Worm (Caenorhabditis elegans) whole organism, L4 larva: ENCODE measurements around the gene cyn-1.
A peak's percentile ranks its signal among the peaks of the same experiment; 100 is the strongest.

Experiments used
- D1046.2 ChIP-seq: fragments of 200-800 bp; sonication (Bioruptor generic); IDR thresholded peaks from 2 replicates; pipeline ENCODE4 v1.3.6; 2022; ENCODE audit warnings: missing genetic modification characterization, missing compliant biosample characterization
- T20F7.1 ChIP-seq: fragments of 200-800 bp; sonication (Bioruptor generic); optimal IDR thresholded peaks from 2 replicates; lab custom pipeline; 2018; ENCODE audit warnings: mild to moderate bottlenecking, missing genetic modification characterization, missing compliant biosample characterization
- T26A8.4 ChIP-seq: fragments of 200-800 bp; sonication (Bioruptor generic); IDR thresholded peaks from 2 replicates; pipeline ENCODE4 v1.3.6; 2022; ENCODE audit warnings: missing genetic modification characterization, missing compliant biosample characterization
- Y105C5A.15 ChIP-seq: fragments of 200-800 bp; sonication (Bioruptor generic); IDR thresholded peaks from 2 replicates; pipeline ENCODE4 v1.3.6; 2022; ENCODE audit warnings: missing genetic modification characterization, missing compliant biosample characterization
- Y75B8A.6 ChIP-seq: fragments of 200-800 bp; sonication (Bioruptor generic); IDR thresholded peaks from 2 replicates; pipeline ENCODE4 v1.3.6; 2022; ENCODE audit warnings: missing genetic modification reagents, missing genetic modification characterization, missing compliant biosample characterization
- ZK337.2 ChIP-seq: fragments of 200-800 bp; sonication (Bioruptor generic); IDR thresholded peaks from 2 replicates; pipeline ENCODE4 v1.3.6; 2022; ENCODE audit warnings: missing genetic modification reagents, missing genetic modification characterization, missing compliant biosample characterization
- ZK546.5 ChIP-seq, 2 experiments: sonication (generic microtip); optimal IDR thresholded peaks; 2 replicates each; lab custom pipeline; 2017; ENCODE audit warnings: missing biosample characterization in 2 of 2, missing genetic modification characterization in 2 of 2
- attf-4 ChIP-seq: sonication (generic microtip); optimal IDR thresholded peaks from 3 replicates; lab custom pipeline; 2017; ENCODE audit warnings: missing biosample characterization, missing genetic modification characterization
- ceh-44 ChIP-seq: fragments of 200-800 bp; sonication (Bioruptor generic); IDR thresholded peaks from 2 replicates; pipeline ENCODE4 v1.3.6; 2022; ENCODE audit warnings: missing genetic modification reagents, missing genetic modification characterization, missing compliant biosample characterization
- ceh-82 ChIP-seq: sonication (generic microtip); optimal IDR thresholded peaks from 2 replicates; lab custom pipeline; 2017; ENCODE audit warnings: missing biosample characterization, missing genetic modification characterization
- ces-1 ChIP-seq: fragments of 150-350 bp; sonication (generic microtip); optimal IDR thresholded peaks from 4 replicates; lab custom pipeline; 2014; ENCODE audit warnings: missing biosample characterization, missing genetic modification reagents, missing genetic modification characterization
- ctbp-1 ChIP-seq: fragments of 200-800 bp; sonication (Bioruptor generic); IDR thresholded peaks from 2 replicates; pipeline ENCODE4 v1.3.6; 2022; ENCODE audit warnings: missing genetic modification reagents, missing genetic modification characterization, missing compliant biosample characterization
- daf-16 ChIP-seq, 3 experiments: sonication (generic microtip); optimal IDR thresholded peaks; 2 replicates each; lab custom pipeline; 2016 to 2017; ENCODE audit warnings: missing genetic modification characterization in 3 of 3, missing genetic modification reagents in 3 of 3, mild to moderate bottlenecking in 2 of 3, missing compliant biosample characterization in 2 of 3, missing biosample characterization in 1 of 3, moderate library complexity in 1 of 3
- daf-19 ChIP-seq: fragments of 200-800 bp; sonication (Bioruptor generic); conservative IDR thresholded peaks from 2 replicates; pipeline ENCODE4 v1.3.6; 2022; ENCODE audit warnings: missing genetic modification characterization, missing compliant biosample characterization
- daf-8 ChIP-seq: fragments of 200-800 bp; sonication (Bioruptor generic); IDR thresholded peaks from 2 replicates; pipeline ENCODE4 v1.3.6; 2022; ENCODE audit warnings: missing genetic modification characterization, missing compliant biosample characterization
- dmd-6 ChIP-seq: fragments of 200-800 bp; sonication (Bioruptor generic); IDR thresholded peaks from 2 replicates; pipeline ENCODE4 v1.3.6; 2022; ENCODE audit warnings: missing genetic modification reagents, missing genetic modification characterization, missing compliant biosample characterization
- duxl-1 ChIP-seq: sonication (generic microtip); optimal IDR thresholded peaks from 2 replicates; lab custom pipeline; 2016; ENCODE audit warnings: mild to moderate bottlenecking, missing genetic modification characterization, moderate library complexity, missing compliant biosample characterization; ENCODE audit not compliant: poor library complexity
- dve-1 ChIP-seq: sonication (generic microtip); optimal IDR thresholded peaks from 2 replicates; lab custom pipeline; 2017; ENCODE audit warnings: antibody characterized with exemption, mild to moderate bottlenecking, missing genetic modification characterization, missing compliant biosample characterization; ENCODE audit not compliant: insufficient read depth
- egl-43 ChIP-seq: fragments of 200-800 bp; sonication (Bioruptor generic); IDR thresholded peaks from 2 replicates; pipeline ENCODE4 v1.3.6; 2022; ENCODE audit warnings: missing genetic modification reagents, missing genetic modification characterization, missing compliant biosample characterization
- gei-8 ChIP-seq: fragments of 200-800 bp; sonication (Bioruptor generic); optimal IDR thresholded peaks from 2 replicates; lab custom pipeline; 2018; ENCODE audit warnings: mild to moderate bottlenecking, missing genetic modification characterization, missing compliant biosample characterization
- hlh-30 ChIP-seq: sonication (generic microtip); optimal IDR thresholded peaks from 2 replicates; lab custom pipeline; 2017; ENCODE audit warnings: antibody characterized with exemption, mild to moderate bottlenecking, missing genetic modification characterization, missing compliant biosample characterization; ENCODE audit not compliant: insufficient read depth
- lim-7 ChIP-seq: fragments of 200-800 bp; sonication (Bioruptor generic); IDR thresholded peaks from 2 replicates; pipeline ENCODE4 v1.3.6; 2022; ENCODE audit warnings: missing genetic modification characterization, missing compliant biosample characterization
- lin-13 ChIP-seq: fragments of 150-350 bp; optimal IDR thresholded peaks from 2 replicates; lab custom pipeline; 2014; ENCODE audit warnings: missing biosample characterization, missing genetic modification reagents, missing genetic modification characterization
- lin-29 ChIP-seq: fragments of 200-800 bp; sonication (Bioruptor generic); IDR thresholded peaks from 2 replicates; pipeline ENCODE4 v1.3.6; 2022; ENCODE audit warnings: missing genetic modification reagents, missing genetic modification characterization, missing compliant biosample characterization
- lin-38 ChIP-seq: fragments of 200-800 bp; sonication (Bioruptor generic); IDR thresholded peaks from 2 replicates; pipeline ENCODE4 v1.3.6; 2022; ENCODE audit warnings: missing genetic modification reagents, missing genetic modification characterization, missing compliant biosample characterization
- lsy-2 ChIP-seq, 2 experiments: fragments of 150-350 bp in 1 of 2; sonication (generic microtip) in 1 of 2; optimal IDR thresholded peaks; 2 replicates each; lab custom pipeline; 2014 to 2017; ENCODE audit warnings: missing biosample characterization in 2 of 2, missing genetic modification characterization in 2 of 2
- mdl-1 ChIP-seq, 2 experiments: fragments of 150-350 bp in 1 of 2; sonication (generic microtip) in 1 of 2; optimal IDR thresholded peaks; 2 replicates each; lab custom pipeline; 2014 to 2017; ENCODE audit warnings: missing biosample characterization in 2 of 2, missing genetic modification characterization in 2 of 2
- mdt-29 ChIP-seq: fragments of 200-800 bp; sonication (Bioruptor generic); IDR thresholded peaks from 2 replicates; pipeline ENCODE4 v1.3.6; 2022; ENCODE audit warnings: missing genetic modification reagents, missing genetic modification characterization, missing compliant biosample characterization
- mep-1 ChIP-seq: fragments of 150-350 bp; sonication (generic microtip); optimal IDR thresholded peaks from 3 replicates; lab custom pipeline; 2014; ENCODE audit warnings: missing biosample characterization, missing genetic modification characterization
- mes-2 ChIP-seq: sonication (generic microtip); optimal IDR thresholded peaks from 2 replicates; lab custom pipeline; 2016; ENCODE audit warnings: missing genotype, mild to moderate bottlenecking, missing genetic modification characterization, missing compliant biosample characterization; ENCODE audit not compliant: poor library complexity, severe bottlenecking
- nhr-11 ChIP-seq: fragments of 150-350 bp; optimal IDR thresholded peaks from 2 replicates; lab custom pipeline; 2014; ENCODE audit warnings: missing biosample characterization, missing genetic modification characterization
- nhr-25 ChIP-seq: sonication (generic microtip); optimal IDR thresholded peaks from 2 replicates; lab custom pipeline; 2017; ENCODE audit warnings: missing genetic modification characterization, mild to moderate bottlenecking, missing compliant biosample characterization, antibody characterized with exemption, moderate library complexity, borderline replicate concordance; ENCODE audit not compliant: insufficient read depth
- nhr-28 ChIP-seq: fragments of 150-350 bp; optimal IDR thresholded peaks from 2 replicates; lab custom pipeline; 2014; ENCODE audit warnings: missing biosample characterization, missing genetic modification characterization
- nhr-41 ChIP-seq: fragments of 200-800 bp; sonication (Bioruptor generic); IDR thresholded peaks from 2 replicates; pipeline ENCODE4 v1.3.6; 2022; ENCODE audit warnings: missing genetic modification reagents, missing genetic modification characterization, missing compliant biosample characterization
- nhr-42 ChIP-seq: fragments of 200-800 bp; sonication (Bioruptor generic); IDR thresholded peaks from 2 replicates; pipeline ENCODE4 v1.3.6; 2022; ENCODE audit warnings: missing genetic modification characterization, missing compliant biosample characterization
- nhr-76 ChIP-seq: fragments of 150-350 bp; optimal IDR thresholded peaks from 2 replicates; lab custom pipeline; 2014; ENCODE audit warnings: missing biosample characterization, missing genetic modification characterization
- php-3 ChIP-seq: fragments of 200-800 bp; sonication (Bioruptor generic); IDR thresholded peaks from 2 replicates; pipeline ENCODE4 v1.3.6; 2022; ENCODE audit warnings: missing genetic modification reagents, missing genetic modification characterization, missing compliant biosample characterization
- pqm-1 ChIP-seq: sonication (generic microtip); optimal IDR thresholded peaks from 2 replicates; lab custom pipeline; 2017; ENCODE audit warnings: missing biosample characterization, missing genetic modification characterization
- set-16 ChIP-seq: fragments of 200-800 bp; sonication (Bioruptor generic); IDR thresholded peaks from 2 replicates; pipeline ENCODE4 v1.3.6; 2022; ENCODE audit warnings: missing genetic modification reagents, missing genetic modification characterization, missing compliant biosample characterization
- snpc-1.2 ChIP-seq: fragments of 200-800 bp; sonication (Bioruptor generic); IDR thresholded peaks from 2 replicates; pipeline ENCODE4 v1.3.6; 2022; ENCODE audit warnings: missing genetic modification reagents, missing genetic modification characterization, missing compliant biosample characterization
- snpc-4 ChIP-seq: fragments of 150-350 bp; optimal IDR thresholded peaks from 2 replicates; lab custom pipeline; 2014; ENCODE audit warnings: missing biosample characterization, missing genetic modification characterization
- spr-1 ChIP-seq: sonication (generic microtip); optimal IDR thresholded peaks from 2 replicates; lab custom pipeline; 2016; ENCODE audit warnings: mild to moderate bottlenecking, missing genetic modification characterization, missing compliant biosample characterization
- tra-1 ChIP-seq: fragments of 200-800 bp; sonication (Bioruptor generic); IDR thresholded peaks from 2 replicates; pipeline ENCODE4 v1.3.6; 2022; ENCODE audit warnings: missing genetic modification reagents, missing genetic modification characterization, missing compliant biosample characterization
- unc-62 ChIP-seq, 3 experiments: fragments of 150-350 bp in 1 of 3; sonication (generic microtip); optimal IDR thresholded peaks in 2 of 3; peaks in 1 of 3; 1 replicate in 1 of 3; 2 replicates in 2 of 3; lab custom pipeline; 2014 to 2017; ENCODE audit warnings: missing biosample characterization in 3 of 3, missing genetic modification characterization in 3 of 3, missing genetic modification reagents in 3 of 3, missing genotype in 1 of 3
- zfp-2 ChIP-seq: sonication (generic microtip); optimal IDR thresholded peaks from 2 replicates; lab custom pipeline; 2016; ENCODE audit warnings: mild to moderate bottlenecking, missing genetic modification characterization, missing compliant biosample characterization
- zip-11 ChIP-seq: fragments of 200-800 bp; sonication (Bioruptor generic); IDR thresholded peaks from 2 replicates; pipeline ENCODE4 v1.3.6; 2022; ENCODE audit warnings: missing genetic modification characterization, missing compliant biosample characterization
- zip-2 ChIP-seq: fragments of 150-350 bp; optimal IDR thresholded peaks from 2 replicates; lab custom pipeline; 2014; ENCODE audit warnings: missing biosample characterization, missing genetic modification characterization
- ztf-7 ChIP-seq: fragments of 150-350 bp; optimal IDR thresholded peaks from 2 replicates; lab custom pipeline; 2014; ENCODE audit warnings: missing biosample characterization, missing genetic modification characterization

The cyn-1 gene

ce11 chrV:14347234-14347826 lies 8.5 kb upstream of the cyn-1 start, which contains the start of gene cept-2 (continued):
- TF ChIP-seq dve-1 (tag; lab: Kevin White, UChicago), result peak; percentile 97
- peak; percentile 73 for TF ChIP-seq dmd-6 (GFP tag; lab: Robert Waterston, UW)
- no peak for TF ChIP-seq daf-8 (GFP tag; lab: Robert Waterston, UW)
- no peak for TF ChIP-seq ztf-7 (tag; lab: Kevin White, UChicago)
- no peak for TF ChIP-seq ZK546.5 (tag; optimal IDR thresholded peaks at IDR 0.05; lab: Kevin White, UChicago)
- TF ChIP-seq lin-38 (GFP tag; lab: Robert Waterston, UW), result peak; percentile 99
- peak; percentile 76 for TF ChIP-seq spr-1
- TF ChIP-seq gei-8 (GFP tag; lab: Kevin White, UChicago), result no peak
- TF ChIP-seq T20F7.1 (GFP tag; lab: Kevin White, UChicago), result peak; percentile 86
- peak; percentile 85 for TF ChIP-seq nhr-42
- no peak for TF ChIP-seq pqm-1 (tag; lab: Kevin White, UChicago)
- no peak for TF ChIP-seq daf-16 (GFP tag; optimal IDR thresholded peaks at IDR 0.05; lab: Kevin White, UChicago)
- peak; percentile 69 for TF ChIP-seq daf-16 (tag; optimal IDR thresholded peaks at IDR 0.05; lab: Kevin White, UChicago)
- TF ChIP-seq lim-7 (GFP tag; lab: Robert Waterston, UW), result no peak
- peak; percentile 48; the same call in 1 of the 2 replicates for TF ChIP-seq tra-1 (GFP tag; lab: Robert Waterston, UW)
- peak; percentile 99 for TF ChIP-seq mes-2 (tag; lab: Kevin White, UChicago)
- peak; percentile 53; the same call in 1 of the 2 replicates for TF ChIP-seq php-3 (GFP tag; lab: Robert Waterston, UW)
- no peak for TF ChIP-seq mdt-29 (GFP tag; lab: Robert Waterston, UW)
- TF ChIP-seq nhr-11 (tag; lab: Kevin White, UChicago), result peak; percentile 95
- TF ChIP-seq zfp-2 (tag; lab: Kevin White, UChicago), result peak; percentile 70
- TF ChIP-seq zip-2, result peak; percentile 59
- no peak for TF ChIP-seq attf-4
- peak; percentile 38 for TF ChIP-seq ces-1
- no peak for TF ChIP-seq Y105C5A.15 (GFP tag; lab: Robert Waterston, UW)
- TF ChIP-seq ceh-44, result peak; percentile 74; the same call in 1 of the 2 replicates
- peak; percentile 82 for TF ChIP-seq T26A8.4
- TF ChIP-seq ceh-82, result no peak
- no peak for TF ChIP-seq zip-11 (GFP tag; lab: Robert Waterston, UW)
- TF ChIP-seq nhr-76, result no peak
- peak; percentile 92 for TF ChIP-seq duxl-1
- peak; percentile 80 for TF ChIP-seq hlh-30
- TF ChIP-seq snpc-4, result peak; percentile 64
- TF ChIP-seq mep-1 (tag; lab: Kevin White, UChicago), result no peak
- TF ChIP-seq D1046.2 (GFP tag; lab: Robert Waterston, UW), result 0 out of 2 replicates have a peak, but pooled peaks have one; percentile 23
- peak; percentile 15 for TF ChIP-seq nhr-25 (tag; lab: Kevin White, UChicago)
- peak; percentile 58; the same call in 1 of the 2 replicates for TF ChIP-seq snpc-1.2 (GFP tag; lab: Robert Waterston, UW)
- TF ChIP-seq lin-29, result 0 out of 2 replicates have a peak, but pooled peaks have one; percentile 18
- TF ChIP-seq Y75B8A.6, result no peak
- TF ChIP-seq ZK337.2 (GFP tag; lab: Robert Waterston, UW), result peak; percentile 70; the same call in 1 of the 2 replicates
- TF ChIP-seq lin-13, result peak; percentile 89
- peak; percentile 73 to 95 for TF ChIP-seq lsy-2 (tag; optimal IDR thresholded peaks at IDR 0.05; lab: Kevin White, UChicago)
- peak; percentile 62; the same call in 1 of the 2 replicates for TF ChIP-seq egl-43 (GFP tag; lab: Robert Waterston, UW)
- TF ChIP-seq nhr-28 (tag; lab: Kevin White, UChicago), result peak; percentile 88
- TF ChIP-seq ctbp-1 (GFP tag; lab: Robert Waterston, UW), result peak; percentile 77
- no peak for TF ChIP-seq nhr-41 (GFP tag; lab: Robert Waterston, UW)
- no peak for TF ChIP-seq set-16 (GFP tag; lab: Robert Waterston, UW)
- peak; percentile 71; the same call in 1 of the 2 replicates for TF ChIP-seq daf-19
- peak; percentile 35 to 57 for TF ChIP-seq mdl-1 (tag; optimal IDR thresholded peaks at IDR 0.05; lab: Kevin White, UChicago)
- no peak for TF ChIP-seq unc-62 (GFP tag; optimal IDR thresholded peaks at IDR 0.05 in 1 of 2; lab: Kevin White, UChicago)
- TF ChIP-seq unc-62 (tag; optimal IDR thresholded peaks at IDR 0.05; lab: Kevin White, UChicago), result no peak
